Fruit fly (Drosophila melanogaster): Measurements from ENCODE around the gene mAcon1.

DNA sequence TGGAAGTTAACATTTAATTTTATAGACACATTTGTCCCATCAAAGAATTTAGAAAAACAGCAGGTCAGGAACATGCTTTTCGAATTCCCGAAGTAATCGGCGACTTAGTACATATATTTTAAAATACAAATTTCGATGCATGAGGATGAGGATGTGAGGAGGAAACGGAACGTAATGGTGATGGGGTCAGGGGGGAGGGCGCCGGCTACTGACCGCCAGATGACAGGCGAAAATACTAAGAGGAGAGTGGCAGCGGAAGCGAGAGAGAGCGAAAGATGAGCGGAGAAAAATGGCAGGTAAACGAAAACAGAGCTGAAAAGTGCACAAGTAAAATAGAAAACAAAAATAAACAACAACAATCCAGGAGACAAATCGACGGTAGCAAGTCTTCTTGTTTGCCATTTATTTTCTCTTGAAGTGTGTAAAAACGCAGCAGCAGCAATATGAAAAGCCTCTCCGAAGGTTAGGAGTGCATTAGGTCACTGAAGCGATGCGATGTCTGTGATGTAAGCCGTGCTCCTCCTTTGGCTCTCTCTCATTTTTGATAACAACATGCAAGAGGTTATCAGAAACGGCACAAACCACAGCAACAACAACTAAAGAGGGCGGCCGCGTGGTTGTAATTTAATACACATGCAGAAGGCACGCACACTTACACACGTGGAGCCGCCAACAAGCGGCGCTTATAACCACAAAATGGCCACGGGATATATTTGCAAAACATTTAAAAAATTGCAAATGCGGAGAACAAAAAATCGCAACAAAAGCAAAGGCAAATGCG is 10.3 kb downstream of the mAcon1 start:
- TF ChIP-seq CG14711 (tag; optimal IDR thresholded peaks at IDR 0.05) (no peak), kay (GFP tag; ENCODE audit: borderline replicate concordance) (no peak), CG5204 (GFP tag; optimal IDR thresholded peaks at IDR 0.05) (no peak), CG11617 (GFP tag; optimal IDR thresholded peaks at IDR 0.05) (no peak), Crg-1 (GFP tag; optimal IDR thresholded peaks at IDR 0.05) (peak; percentile 10), tj (GFP tag; optimal IDR thresholded peaks at IDR 0.05) (peak; percentile 41)
